Worm (Caenorhabditis elegans) whole organism, L2 larva: Measurements from ENCODE around the gene oac-49.

Source experiments
- Y55F3AM.14 ChIP-seq: fragments of 200-800 bp; sonication (Bioruptor generic); optimal IDR thresholded peaks from 2 replicates; lab custom pipeline; 2018; ENCODE audit warnings: mild to moderate bottlenecking, missing genetic modification characterization, missing compliant biosample characterization
- ZK546.5 ChIP-seq: sonication (generic microtip); optimal IDR thresholded peaks from 2 replicates; lab custom pipeline; 2017; ENCODE audit warnings: missing biosample characterization, missing genetic modification characterization
- ama-1 ChIP-seq: fragments of 150-350 bp; optimal IDR thresholded peaks from 2 replicates; lab custom pipeline; 2018; ENCODE audit warnings: inconsistent platforms
- egl-27 ChIP-seq: sonication (generic microtip); optimal IDR thresholded peaks from 3 replicates; lab custom pipeline; 2017; ENCODE audit warnings: missing biosample characterization, missing genetic modification reagents, missing genetic modification characterization
- elt-1 ChIP-seq: fragments of 150-350 bp; optimal IDR thresholded peaks from 2 replicates; lab custom pipeline; 2014; ENCODE audit warnings: missing biosample characterization, missing genetic modification characterization
- elt-3 ChIP-seq: sonication (generic microtip); optimal IDR thresholded peaks from 2 replicates; lab custom pipeline; 2017; ENCODE audit warnings: missing biosample characterization, missing genetic modification characterization
- fos-1 ChIP-seq: fragments of 150-350 bp; optimal IDR thresholded peaks from 2 replicates; lab custom pipeline; 2014; ENCODE audit warnings: missing biosample characterization, missing genetic modification characterization
- nhr-11 ChIP-seq: fragments of 150-350 bp; optimal IDR thresholded peaks from 2 replicates; lab custom pipeline; 2014; ENCODE audit warnings: missing biosample characterization, missing genetic modification characterization
- unc-55 ChIP-seq: fragments of 150-350 bp; sonication (generic microtip); optimal IDR thresholded peaks from 3 replicates; lab custom pipeline; 2014; ENCODE audit warnings: missing biosample characterization, missing genetic modification reagents, missing genetic modification characterization
- ztf-11 ChIP-seq: sonication (generic microtip); optimal IDR thresholded peaks from 2 replicates; lab custom pipeline; 2017; ENCODE audit warnings: missing biosample characterization, missing genetic modification characterization

ce11 chrV:19177804-19178203 lies 40.0 kb upstream of the oac-49 start:
- TF ChIP-seq elt-1 (tag; lab: Kevin White, UChicago) (no peak), fos-1 (tag; lab: Kevin White, UChicago) (no peak), ama-1 (lab: Kevin White, UChicago) (no peak), unc-55 (no peak), egl-27 (tag; lab: Kevin White, UChicago) (no peak), ZK546.5 (tag; lab: Kevin White, UChicago) (no peak), ztf-11 (tag; lab: Kevin White, UChicago) (no peak), elt-3 (tag; lab: Kevin White, UChicago) (no peak), Y55F3AM.14 (GFP tag; lab: Kevin White, UChicago) (no peak), nhr-11 (tag; lab: Kevin White, UChicago) (no peak)
